Worm (Caenorhabditis elegans): Measurements from ENCODE around the gene T02H6.9.

Gene T02H6.9

ce11 chrII:684811-685210, 6.1 kb downstream of the T02H6.9 start, which contains the start of gene T02H6.5:
TSS of gene T02H6.5 (plus strand) at chrII:685111.
- no peak for TF ChIP-seq flt-1 (GFP tag; IDR thresholded peaks at IDR 0.05)
- no peak for TF ChIP-seq hmg-4 (GFP tag; optimal IDR thresholded peaks at IDR 0.05)
- no peak for TF ChIP-seq tra-4 (tag; optimal IDR thresholded peaks at IDR 0.05)
- TF ChIP-seq ama-1 (optimal IDR thresholded peaks at IDR 0.05): no peak
- no peak for TF ChIP-seq ceh-13 (GFP tag; optimal IDR thresholded peaks at IDR 0.05)

ce11 chrII:689749-690148, 11.1 kb downstream of the T02H6.9 start, which contains the start of gene T02H6.4:
TSS of gene T02H6.4 (plus strand) at chrII:690049.
- TF ChIP-seq tbx-11 (GFP tag; IDR thresholded peaks at IDR 0.05): no peak
- no peak for TF ChIP-seq ama-1 (optimal IDR thresholded peaks at IDR 0.05)
- TF ChIP-seq tbx-37 (GFP tag; conservative IDR thresholded peaks at IDR 0.05): no peak
- TF ChIP-seq flt-1 (GFP tag; IDR thresholded peaks at IDR 0.05): no peak
- TF ChIP-seq hmg-4 (GFP tag; optimal IDR thresholded peaks at IDR 0.05): no peak

DNA sequence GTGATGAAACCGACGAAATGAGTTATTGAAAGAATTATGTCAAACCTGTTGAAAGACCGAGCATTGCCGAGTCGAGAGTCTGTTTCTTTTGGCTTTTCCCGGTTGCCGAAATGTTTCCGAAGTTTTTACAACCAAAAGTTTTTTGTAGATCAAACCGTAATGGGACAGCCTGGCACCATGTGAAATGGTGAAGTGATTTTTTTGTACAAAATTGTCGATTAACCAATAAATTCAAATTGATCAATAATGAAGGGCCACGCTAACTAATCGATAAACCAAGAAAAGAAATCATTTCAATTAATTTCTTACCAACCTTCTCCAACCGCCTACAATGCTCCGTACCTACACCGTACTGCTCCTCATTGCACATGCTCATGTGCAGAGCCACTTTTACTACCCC, 12.9 kb downstream of the T02H6.9 start, which contains the start of gene T02H6.3:
T02H6.3 (plus strand) TSS at position 301 of the 400 bp plus-strand sequence.
- TF ChIP-seq hmg-4 (GFP tag; optimal IDR thresholded peaks at IDR 0.05): no peak
- no peak for TF ChIP-seq tra-4 (tag; optimal IDR thresholded peaks at IDR 0.05)
- no peak for TF ChIP-seq sea-1 (GFP tag; conservative IDR thresholded peaks at IDR 0.05)
- TF ChIP-seq ets-7 (tag; optimal IDR thresholded peaks at IDR 0.05): no peak
- no peak for TF ChIP-seq ceh-36 (tag; optimal IDR thresholded peaks at IDR 0.05)
- no peak for TF ChIP-seq F13C5.2 (tag; optimal IDR thresholded peaks at IDR 0.05)
- TF ChIP-seq aly-1 (tag; optimal IDR thresholded peaks at IDR 0.05): no peak
- no peak for TF ChIP-seq tbx-11 (GFP tag; IDR thresholded peaks at IDR 0.05)
- no peak for TF ChIP-seq ceh-13 (GFP tag; optimal IDR thresholded peaks at IDR 0.05)
- no peak for TF ChIP-seq hnd-1 (tag; optimal IDR thresholded peaks at IDR 0.05)
- no peak for TF ChIP-seq tbx-37 (GFP tag; conservative IDR thresholded peaks at IDR 0.05)
- TF ChIP-seq B0310.2 (tag; optimal IDR thresholded peaks at IDR 0.05): no peak
- TF ChIP-seq flt-1 (GFP tag; IDR thresholded peaks at IDR 0.05): no peak

- TF ChIP-seq scrt-1 (GFP tag; IDR thresholded peaks at IDR 0.05) (peak; percentile 70; the same call in 1 of the 2 replicates), tbx-11 (GFP tag; IDR thresholded peaks at IDR 0.05) (0 out of 2 replicates have a peak, but pooled peaks have one; percentile 27), tbx-37 (GFP tag; conservative IDR thresholded peaks at IDR 0.05) (peak; percentile 53; the same call in 1 of the 2 replicates)
Measured at ce11 chrII:695079-695478, 16.4 kb downstream of the T02H6.9 start.

- TF ChIP-seq scrt-1 (GFP tag; IDR thresholded peaks at IDR 0.05): peak; percentile 76; the same call in 1 of the 2 replicates
- TF ChIP-seq tbx-37 (GFP tag; conservative IDR thresholded peaks at IDR 0.05): peak; percentile 57
- TF ChIP-seq flt-1 (GFP tag; IDR thresholded peaks at IDR 0.05): peak; percentile 64; the same call in 1 of the 2 replicates
Measured at ce11 chrII:696776-697532, 18.3 kb downstream of the T02H6.9 start.

- peak; percentile 56; the same call in 1 of the 2 replicates for TF ChIP-seq tbx-11 (GFP tag; IDR thresholded peaks at IDR 0.05)
- TF ChIP-seq scrt-1 (GFP tag; IDR thresholded peaks at IDR 0.05): peak; percentile 53; the same call in 1 of the 2 replicates
- peak; percentile 46; the same call in 1 of the 2 replicates for TF ChIP-seq sea-1 (GFP tag; conservative IDR thresholded peaks at IDR 0.05)
Measured at ce11 chrII:698453-698852, 19.8 kb downstream of the T02H6.9 start.

- no peak for TF ChIP-seq ama-1 (optimal IDR thresholded peaks at IDR 0.05)
Measured at ce11 chrII:701025-701370, 22.3 kb downstream of the T02H6.9 start, which contains the start of gene T02H6.11. TSS of gene T02H6.11 (minus strand) at chrII:701125.

- TF ChIP-seq hnd-1 (tag; optimal IDR thresholded peaks at IDR 0.05): no peak
- no peak for TF ChIP-seq hmbx-1 (tag; optimal IDR thresholded peaks at IDR 0.05)
- no peak for TF ChIP-seq B0310.2 (tag; optimal IDR thresholded peaks at IDR 0.05)
- TF ChIP-seq ets-7 (tag; optimal IDR thresholded peaks at IDR 0.05): no peak
Measured at ce11 chrII:701371-702139, 22.9 kb downstream of the T02H6.9 start, which contains the start of gene thoc-1. TSS of gene thoc-1 (plus strand) at chrII:702107.

- TF ChIP-seq ets-7 (tag; optimal IDR thresholded peaks at IDR 0.05) (no peak), tbx-11 (GFP tag; IDR thresholded peaks at IDR 0.05) (no peak), hnd-1 (tag; optimal IDR thresholded peaks at IDR 0.05) (no peak), sea-1 (GFP tag; conservative IDR thresholded peaks at IDR 0.05) (no peak), F13C5.2 (tag; optimal IDR thresholded peaks at IDR 0.05) (no peak), ceh-13 (GFP tag; optimal IDR thresholded peaks at IDR 0.05) (no peak), aly-1 (tag; optimal IDR thresholded peaks at IDR 0.05) (no peak), B0310.2 (tag; optimal IDR thresholded peaks at IDR 0.05) (no peak), ceh-36 (tag; optimal IDR thresholded peaks at IDR 0.05) (no peak), tra-4 (tag; optimal IDR thresholded peaks at IDR 0.05) (no peak), hmg-4 (GFP tag; optimal IDR thresholded peaks at IDR 0.05) (no peak), pes-1 (GFP tag; IDR thresholded peaks at IDR 0.05) (no peak), tbx-37 (GFP tag; conservative IDR thresholded peaks at IDR 0.05) (no peak), hmbx-1 (tag; optimal IDR thresholded peaks at IDR 0.05) (no peak), scrt-1 (GFP tag; IDR thresholded peaks at IDR 0.05) (no peak)
Measured at ce11 chrII:709081-709480, 30.4 kb downstream of the T02H6.9 start, which contains the start of gene T02H6.1. TSS of gene T02H6.1 (plus strand) at chrII:709381.

Data from whole organism, early embryonic.